Fruit fly (Drosophila melanogaster) whole organism: Measurements from ENCODE around the gene CG44437.

ENCODE experiments used
- CG8478 ChIP-seq: fragments of >200 bp; optimal IDR thresholded peaks from 2 replicates; lab custom pipeline; 2018; ENCODE audit warnings: inconsistent platforms
- Dll ChIP-seq: fragments of >200 bp; optimal IDR thresholded peaks from 2 replicates; lab custom pipeline; 2017
- EcR ChIP-seq, 2 experiments: fragments of >200 bp; optimal IDR thresholded peaks; 2 replicates each; lab custom pipeline; 2017; ENCODE audit warnings: missing biosample characterization in 2 of 2, missing genetic modification characterization in 2 of 2, missing genetic modification reagents in 2 of 2
- pan ChIP-seq: fragments of >200 bp; optimal IDR thresholded peaks from 2 replicates; lab custom pipeline; 2017
- psq ChIP-seq: fragments of >200 bp; optimal IDR thresholded peaks from 2 replicates; lab custom pipeline; 2017
- usp ChIP-seq: fragments of >200 bp; optimal IDR thresholded peaks from 2 replicates; lab custom pipeline; 2017; ENCODE audit warnings: missing biosample characterization, missing genetic modification characterization, mixed read lengths

CG44437 gene

dm6 chrX:13202162-13202561 lies at the start of gene CG44437:
Gene CG44437 (minus strand): TSS chrX:13202262.
- TF ChIP-seq pan (lab: Kevin White, UChicago) (no peak), EcR (GFP tag; optimal IDR thresholded peaks at IDR 0.05; lab: Kevin White, UChicago) (no peak), usp (GFP tag; lab: Kevin White, UChicago) (no peak), psq (lab: Kevin White, UChicago) (no peak), Dll (no peak), CG8478 (no peak)

dm6 chrX:13251310-13251709 lies 49.2 kb upstream of the CG44437 start:
- TF ChIP-seq pan (lab: Kevin White, UChicago) (no peak), CG8478 (no peak), psq (lab: Kevin White, UChicago) (no peak), Dll (no peak), EcR (GFP tag; optimal IDR thresholded peaks at IDR 0.05; lab: Kevin White, UChicago) (no peak), usp (GFP tag; lab: Kevin White, UChicago) (no peak)

dm6 chrX:13249732-13250395 lies 47.8 kb upstream of the CG44437 start:
- TF ChIP-seq Dll (no peak), usp (GFP tag; lab: Kevin White, UChicago) (no peak), psq (lab: Kevin White, UChicago) (no peak), EcR (GFP tag; optimal IDR thresholded peaks at IDR 0.05; lab: Kevin White, UChicago) (no peak), pan (lab: Kevin White, UChicago) (no peak), CG8478 (no peak)

- no peak for TF ChIP-seq usp (GFP tag; lab: Kevin White, UChicago)
- TF ChIP-seq CG8478, result no peak
Measured at dm6 chrX:13248515-13248914, 46.5 kb upstream of the CG44437 start.

dm6 chrX:13247789-13248188 lies 45.7 kb upstream of the CG44437 start:
- no peak for TF ChIP-seq usp (GFP tag; lab: Kevin White, UChicago)

dm6 chrX:13245767-13246166 lies 43.7 kb upstream of the CG44437 start:
- no peak for TF ChIP-seq usp (GFP tag; lab: Kevin White, UChicago)
- TF ChIP-seq EcR (GFP tag; optimal IDR thresholded peaks at IDR 0.05; lab: Kevin White, UChicago), result no peak
- TF ChIP-seq psq (lab: Kevin White, UChicago), result no peak
- TF ChIP-seq pan (lab: Kevin White, UChicago), result no peak
- TF ChIP-seq CG8478, result no peak
- TF ChIP-seq Dll, result no peak

dm6 chrX:13244462-13244861 lies 42.4 kb upstream of the CG44437 start:
- TF ChIP-seq pan (lab: Kevin White, UChicago) (no peak), CG8478 (no peak), usp (GFP tag; lab: Kevin White, UChicago) (no peak), psq (lab: Kevin White, UChicago) (no peak), Dll (no peak), EcR (GFP tag; optimal IDR thresholded peaks at IDR 0.05; lab: Kevin White, UChicago) (no peak)

dm6 chrX:13243726-13244323 lies 41.8 kb upstream of the CG44437 start:
- TF ChIP-seq EcR (GFP tag; optimal IDR thresholded peaks at IDR 0.05; lab: Kevin White, UChicago), result no peak
- TF ChIP-seq Dll, result no peak
- no peak for TF ChIP-seq CG8478
- TF ChIP-seq pan (lab: Kevin White, UChicago), result no peak
- no peak for TF ChIP-seq usp (GFP tag; lab: Kevin White, UChicago)
- no peak for TF ChIP-seq psq (lab: Kevin White, UChicago)

dm6 chrX:13240812-13241211 lies 38.8 kb upstream of the CG44437 start:
- no peak for TF ChIP-seq Dll
- TF ChIP-seq pan (lab: Kevin White, UChicago), result no peak

dm6 chrX:13238294-13238917 lies 36.3 kb upstream of the CG44437 start:
- TF ChIP-seq usp (GFP tag; lab: Kevin White, UChicago), result no peak
- no peak for TF ChIP-seq EcR (GFP tag; optimal IDR thresholded peaks at IDR 0.05; lab: Kevin White, UChicago)
- no peak for TF ChIP-seq Dll
- no peak for TF ChIP-seq pan (lab: Kevin White, UChicago)
- TF ChIP-seq psq (lab: Kevin White, UChicago), result no peak
- TF ChIP-seq CG8478, result no peak

- TF ChIP-seq EcR (GFP tag; optimal IDR thresholded peaks at IDR 0.05; lab: Kevin White, UChicago), result no peak
- no peak for TF ChIP-seq pan (lab: Kevin White, UChicago)
- TF ChIP-seq psq (lab: Kevin White, UChicago), result no peak
- no peak for TF ChIP-seq CG8478
- no peak for TF ChIP-seq Dll
- TF ChIP-seq usp (GFP tag; lab: Kevin White, UChicago), result no peak
Measured at dm6 chrX:13236516-13237245, 34.6 kb upstream of the CG44437 start, which contains the start of gene CG32639. Gene CG32639 (minus strand): TSS chrX:13236566.
